Fruit fly (Drosophila melanogaster) whole organism, embryonic: Measurements from ENCODE around the gene CG13124.

Experiments
- Asciz ChIP-seq: fragments of 200-800 bp; sonication (Bioruptor generic); optimal IDR thresholded peaks from 2 replicates; lab custom pipeline; 2017; ENCODE audit warnings: missing biosample characterization, mild to moderate bottlenecking, missing genetic modification characterization, missing genetic modification reagents
- Bdp1 ChIP-seq: fragments of 200-800 bp; sonication (Bioruptor generic); optimal IDR thresholded peaks from 3 replicates; lab custom pipeline; 2016; ENCODE audit warnings: missing biosample characterization, missing genetic modification characterization
- CG10147 ChIP-seq: fragments of 200-800 bp; sonication (Bioruptor generic); optimal IDR thresholded peaks from 2 replicates; lab custom pipeline; 2019; ENCODE audit warnings: missing biosample characterization, mild to moderate bottlenecking, missing genetic modification characterization, moderate library complexity
- CG10209 ChIP-seq: fragments of 200-800 bp; sonication (Bioruptor generic); optimal IDR thresholded peaks from 3 replicates; lab custom pipeline; 2017; ENCODE audit warnings: missing biosample characterization, mild to moderate bottlenecking, missing genetic modification characterization, missing genetic modification reagents
- CG1024 ChIP-seq: fragments of 200-800 bp; sonication (Bioruptor generic); IDR thresholded peaks from 2 replicates; pipeline ENCODE4 v1.3.6; 2022; ENCODE audit warnings: missing biosample characterization, missing genetic modification characterization
- CG10979 ChIP-seq: fragments of 200-800 bp; sonication (Bioruptor generic); optimal IDR thresholded peaks from 2 replicates; lab custom pipeline; 2018; ENCODE audit warnings: missing biosample characterization, mild to moderate bottlenecking, missing genetic modification characterization, moderate library complexity
- CG11398 ChIP-seq: fragments of 200-800 bp; sonication (Bioruptor generic); optimal IDR thresholded peaks from 2 replicates; lab custom pipeline; 2016; ENCODE audit warnings: missing biosample characterization, missing genetic modification characterization
- CG12071 ChIP-seq: fragments of 200-800 bp; sonication (Bioruptor generic); optimal IDR thresholded peaks from 3 replicates; lab custom pipeline; 2018; ENCODE audit warnings: missing biosample characterization, mild to moderate bottlenecking, missing genetic modification characterization
- CG12942 ChIP-seq: fragments of 200-800 bp; sonication (Bioruptor generic); optimal IDR thresholded peaks from 3 replicates; lab custom pipeline; 2016; ENCODE audit warnings: missing biosample characterization, missing genetic modification characterization
- CG13123 ChIP-seq: fragments of 200-800 bp; sonication (Bioruptor generic); optimal IDR thresholded peaks from 2 replicates; lab custom pipeline; 2016; ENCODE audit warnings: missing biosample characterization, missing genetic modification characterization
- CG13287 ChIP-seq: fragments of 200-800 bp; sonication (Bioruptor generic); IDR thresholded peaks from 2 replicates; pipeline ENCODE4 v1.3.6; 2022; ENCODE audit warnings: missing biosample characterization, missing genetic modification characterization; ENCODE audit not compliant: partially characterized antibody
- CG13424 ChIP-seq: fragments of 200-800 bp; sonication (Bioruptor generic); optimal IDR thresholded peaks from 2 replicates; lab custom pipeline; 2019; ENCODE audit warnings: missing biosample characterization, mild to moderate bottlenecking, missing genetic modification characterization, moderate library complexity
- CG15696 ChIP-seq: fragments of 200-800 bp; sonication (Bioruptor generic); optimal IDR thresholded peaks from 2 replicates; lab custom pipeline; 2019; ENCODE audit warnings: missing biosample characterization, mild to moderate bottlenecking, missing genetic modification characterization, moderate library complexity
- CG16815 ChIP-seq: fragments of 200-800 bp; sonication (Bioruptor generic); optimal IDR thresholded peaks from 3 replicates; lab custom pipeline; 2017; ENCODE audit warnings: missing biosample characterization, mild to moderate bottlenecking, missing genetic modification characterization
- CG1832 ChIP-seq: fragments of 200-800 bp; sonication (Bioruptor generic); optimal IDR thresholded peaks from 2 replicates; lab custom pipeline; 2017; ENCODE audit warnings: missing biosample characterization, mild to moderate bottlenecking, missing genetic modification characterization, inconsistent platforms
- CG18476 ChIP-seq: fragments of 200-800 bp; sonication (Bioruptor generic); optimal IDR thresholded peaks from 2 replicates; lab custom pipeline; 2016; ENCODE audit warnings: missing biosample characterization, mild to moderate bottlenecking, missing genetic modification characterization
- CG31365 ChIP-seq: fragments of 200-800 bp; sonication (Bioruptor generic); optimal IDR thresholded peaks from 2 replicates; lab custom pipeline; 2018; ENCODE audit warnings: missing biosample characterization, mild to moderate bottlenecking, missing genetic modification characterization
- CG32772 ChIP-seq: fragments of 200-800 bp; sonication (Bioruptor generic); IDR thresholded peaks from 2 replicates; pipeline ENCODE4 v1.3.6; 2022; ENCODE audit warnings: missing biosample characterization, missing genetic modification characterization
- CG33213 ChIP-seq: fragments of 200-800 bp; sonication (Bioruptor generic); optimal IDR thresholded peaks from 3 replicates; lab custom pipeline; 2016; ENCODE audit warnings: missing biosample characterization, missing genetic modification characterization
- CG3726 ChIP-seq: fragments of 200-800 bp; sonication (Bioruptor generic); IDR thresholded peaks from 3 replicates; pipeline ENCODE4, ENCODE4 v1.3.6; 2022; ENCODE audit warnings: missing biosample characterization, missing genetic modification characterization
- CG6254 ChIP-seq: fragments of 200-800 bp; sonication (Bioruptor generic); optimal IDR thresholded peaks from 3 replicates; lab custom pipeline; 2017; ENCODE audit warnings: mild to moderate bottlenecking, missing biosample characterization, missing genetic modification reagents, missing genetic modification characterization
- CG6765 ChIP-seq: fragments of 200-800 bp; sonication (Bioruptor generic); optimal IDR thresholded peaks from 3 replicates; lab custom pipeline; 2017; ENCODE audit warnings: missing biosample characterization, mild to moderate bottlenecking, missing genetic modification characterization
- CG6854 ChIP-seq: fragments of 200-800 bp; sonication (Bioruptor generic); optimal IDR thresholded peaks from 3 replicates; lab custom pipeline; 2017; ENCODE audit warnings: missing biosample characterization, mild to moderate bottlenecking, missing genetic modification characterization
- CG7556 ChIP-seq: fragments of 200-800 bp; sonication (Bioruptor generic); optimal IDR thresholded peaks from 2 replicates; lab custom pipeline; 2017; ENCODE audit warnings: missing biosample characterization, mild to moderate bottlenecking, missing genetic modification characterization
- CG8359 ChIP-seq: fragments of 200-800 bp; sonication (Bioruptor generic); optimal IDR thresholded peaks from 2 replicates; lab custom pipeline; 2017; ENCODE audit warnings: missing biosample characterization, mild to moderate bottlenecking, missing genetic modification characterization, borderline replicate concordance
- CG9215 ChIP-seq: fragments of 200-800 bp; sonication (Bioruptor generic); IDR thresholded peaks from 2 replicates; pipeline ENCODE4 v1.3.6; 2022; ENCODE audit warnings: missing biosample characterization, missing genetic modification characterization
- Fer2 ChIP-seq: fragments of 200-800 bp; sonication (Bioruptor generic); optimal IDR thresholded peaks from 2 replicates; lab custom pipeline; 2018; ENCODE audit warnings: missing biosample characterization, mild to moderate bottlenecking, missing genetic modification characterization, moderate library complexity
- H15 ChIP-seq: fragments of 200-800 bp; sonication (Bioruptor generic); IDR thresholded peaks from 3 replicates; pipeline ENCODE4 v1.3.6; 2022; ENCODE audit warnings: missing biosample characterization, missing genetic modification characterization
- Hmx ChIP-seq: fragments of 200-800 bp; sonication (Bioruptor generic); optimal IDR thresholded peaks from 2 replicates; lab custom pipeline; 2016; ENCODE audit warnings: missing biosample characterization, missing genetic modification characterization
- MTF-1 ChIP-seq: fragments of 200-800 bp; sonication (Bioruptor generic); optimal IDR thresholded peaks from 2 replicates; lab custom pipeline; 2018; ENCODE audit warnings: missing biosample characterization, mild to moderate bottlenecking, missing genetic modification characterization, borderline replicate concordance
- Max ChIP-seq: fragments of 200-800 bp; sonication (Bioruptor generic); optimal IDR thresholded peaks from 2 replicates; lab custom pipeline; 2016; ENCODE audit warnings: missing biosample characterization, mild to moderate bottlenecking, missing genetic modification characterization
- NK7.1 ChIP-seq: fragments of 200-800 bp; sonication (Bioruptor generic); optimal IDR thresholded peaks from 3 replicates; lab custom pipeline; 2016; ENCODE audit warnings: missing biosample characterization, missing genetic modification characterization
- Nf-YA ChIP-seq: fragments of 200-800 bp; sonication (Bioruptor generic); IDR thresholded peaks from 2 replicates; pipeline ENCODE4 v1.3.6; 2022; ENCODE audit warnings: missing biosample characterization, missing genetic modification characterization
- Poxn ChIP-seq: fragments of 200-800 bp; sonication (Bioruptor generic); IDR thresholded peaks from 2 replicates; pipeline ENCODE4 v1.3.6; 2022; ENCODE audit warnings: missing biosample characterization, missing genetic modification characterization
- Sry-β ChIP-seq: fragments of 200-800 bp; sonication (Bioruptor generic); optimal IDR thresholded peaks from 2 replicates; lab custom pipeline; 2018; ENCODE audit warnings: missing biosample characterization, mild to moderate bottlenecking, missing genetic modification characterization, moderate library complexity
- Xbp1 ChIP-seq: fragments of 200-800 bp; sonication (Bioruptor generic); optimal IDR thresholded peaks from 3 replicates; lab custom pipeline; 2016; ENCODE audit warnings: missing biosample characterization, mild to moderate bottlenecking, missing genetic modification characterization
- bsh ChIP-seq, 2 experiments: fragments of 200-800 bp; sonication (Bioruptor generic); optimal IDR thresholded peaks; 2 replicates each; lab custom pipeline; 2017 to 2018; ENCODE audit warnings: mild to moderate bottlenecking in 2 of 2, missing biosample characterization in 2 of 2, missing genetic modification characterization in 2 of 2, moderate library complexity in 1 of 2
- cas ChIP-seq: fragments of 200-800 bp; sonication (Bioruptor generic); IDR thresholded peaks from 2 replicates; pipeline ENCODE4 v1.3.6; 2022; ENCODE audit warnings: missing biosample characterization, missing genetic modification characterization
- eyg ChIP-seq: fragments of 200-800 bp; sonication (Bioruptor generic); optimal IDR thresholded peaks from 3 replicates; lab custom pipeline; 2016; ENCODE audit warnings: missing biosample characterization, missing genetic modification characterization
- fd102C ChIP-seq: fragments of 200-800 bp; sonication (Bioruptor generic); optimal IDR thresholded peaks from 2 replicates; lab custom pipeline; 2018; ENCODE audit warnings: missing biosample characterization, mild to moderate bottlenecking, missing genetic modification characterization, moderate library complexity
- hb ChIP-seq: fragments of 200-800 bp; sonication (Bioruptor generic); IDR thresholded peaks from 3 replicates; pipeline ENCODE4 v1.3.6; 2022; ENCODE audit warnings: missing biosample characterization, missing genetic modification characterization; ENCODE audit not compliant: partially characterized antibody
- inv ChIP-seq: fragments of 200-800 bp; sonication (Bioruptor generic); IDR thresholded peaks from 2 replicates; pipeline ENCODE4 v1.3.6; 2022; ENCODE audit warnings: missing biosample characterization, missing genetic modification characterization; ENCODE audit not compliant: partially characterized antibody
- lab ChIP-seq: fragments of 200-800 bp; sonication (Bioruptor generic); optimal IDR thresholded peaks from 3 replicates; lab custom pipeline; 2017; ENCODE audit warnings: missing biosample characterization, missing genetic modification characterization, mild to moderate bottlenecking, moderate library complexity, missing genetic modification reagents
- lola ChIP-seq, 3 experiments: fragments of >200 bp in 2 of 3; fragments of 200-800 bp in 1 of 3; sonication (Bioruptor generic) in 1 of 3; optimal IDR thresholded peaks; 2 replicates each; lab custom pipeline; 2017 to 2019; ENCODE audit warnings: missing biosample characterization in 3 of 3, missing genetic modification characterization in 3 of 3, mild to moderate bottlenecking in 1 of 3, moderate library complexity in 1 of 3
- mam ChIP-seq: fragments of 200-800 bp; sonication (Bioruptor generic); optimal IDR thresholded peaks from 3 replicates; lab custom pipeline; 2016; ENCODE audit warnings: missing biosample characterization, missing genetic modification characterization
- sob ChIP-seq: fragments of 200-800 bp; sonication (Bioruptor generic); IDR thresholded peaks from 2 replicates; pipeline ENCODE4 v1.3.6; 2022; ENCODE audit warnings: missing biosample characterization, missing genetic modification characterization
- tio ChIP-seq: fragments of 200-800 bp; sonication (Bioruptor generic); optimal IDR thresholded peaks from 2 replicates; lab custom pipeline; 2017; ENCODE audit warnings: missing biosample characterization, missing genetic modification characterization, inconsistent platforms
- yki ChIP-seq: fragments of >200 bp; optimal IDR thresholded peaks from 3 replicates; lab custom pipeline; 2018
- z ChIP-seq: fragments of 200-800 bp; sonication (Bioruptor generic); IDR thresholded peaks from 3 replicates; pipeline ENCODE4 v1.3.6; 2022; ENCODE audit warnings: missing biosample characterization, missing genetic modification characterization
- zen ChIP-seq: fragments of 200-800 bp; sonication (Bioruptor generic); optimal IDR thresholded peaks from 3 replicates; lab custom pipeline; 2018; ENCODE audit warnings: missing biosample characterization, mild to moderate bottlenecking, missing genetic modification characterization, moderate library complexity

Gene CG13124

DNA sequence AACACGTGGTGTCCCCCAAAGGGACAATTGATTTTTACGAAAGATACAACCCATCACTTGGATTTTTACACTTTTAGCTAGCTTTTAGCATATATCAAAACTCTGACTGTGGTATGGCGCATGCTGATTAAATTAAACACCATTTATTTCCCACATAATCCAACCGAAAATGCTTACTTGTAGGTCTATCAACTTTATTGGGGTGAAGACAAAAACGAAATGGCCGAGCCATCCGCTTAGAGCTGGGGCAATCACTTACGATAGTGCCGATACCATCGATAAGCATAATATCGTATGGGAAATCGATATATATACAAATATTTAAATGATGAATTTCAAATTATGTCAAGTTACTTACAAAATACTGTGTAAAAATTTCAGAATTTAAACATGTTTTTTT is 11.1 kb downstream of the CG13124 start, which contains the start of gene RpS2:
RpS2 (minus strand) TSS at position 257 of the 400 bp plus-strand sequence.
- TF ChIP-seq CG18476 (GFP tag; lab: Kevin White, UChicago) = no peak
- TF ChIP-seq cas (GFP tag; lab: Robert Waterston, UW) = peak; percentile 51; the same call in 1 of the 2 replicates
- TF ChIP-seq Sry-β (GFP tag; lab: Kevin White, UChicago) = peak; percentile 59
- TF ChIP-seq CG6765 (GFP tag; lab: Kevin White, UChicago) = no peak
- no peak for TF ChIP-seq Nf-YA (GFP tag; lab: Robert Waterston, UW)
- no peak for TF ChIP-seq CG8359 (GFP tag; lab: Kevin White, UChicago)
- TF ChIP-seq CG11398 = peak; percentile 21
- no peak for TF ChIP-seq CG16815 (GFP tag; lab: Kevin White, UChicago)
- peak; percentile 8 for TF ChIP-seq CG10209 (GFP tag; lab: Kevin White, UChicago)
- TF ChIP-seq fd102C (GFP tag; lab: Kevin White, UChicago) = peak; percentile 22
- TF ChIP-seq mam = no peak
- peak; percentile 39 for TF ChIP-seq CG33213 (GFP tag; lab: Kevin White, UChicago)
- TF ChIP-seq sob (GFP tag; lab: Robert Waterston, UW) = peak; percentile 65
- TF ChIP-seq Asciz (GFP tag; lab: Kevin White, UChicago) = peak; percentile 11
- TF ChIP-seq MTF-1 (GFP tag; lab: Kevin White, UChicago) = peak; percentile 2
- no peak for TF ChIP-seq CG32772 (GFP tag; lab: Robert Waterston, UW)
- peak; percentile 36 for TF ChIP-seq CG13123 (GFP tag; lab: Kevin White, UChicago)
- no peak for TF ChIP-seq Fer2 (tag; lab: Kevin White, UChicago)
- peak; percentile 68 for TF ChIP-seq lab (GFP tag; lab: Kevin White, UChicago)
- no peak for TF ChIP-seq lola (GFP tag; optimal IDR thresholded peaks at IDR 0.05; lab: Kevin White, UChicago)
- no peak for TF ChIP-seq CG12071 (GFP tag; lab: Kevin White, UChicago)
- peak; percentile 3 for TF ChIP-seq zen (tag; lab: Kevin White, UChicago)
- TF ChIP-seq CG10147 = peak; percentile 5
- no peak for TF ChIP-seq NK7.1 (GFP tag; lab: Kevin White, UChicago)
- TF ChIP-seq CG6854 (GFP tag; lab: Kevin White, UChicago) = peak; percentile 26
- peak; percentile 15 for TF ChIP-seq CG13424 (tag; lab: Kevin White, UChicago)
- TF ChIP-seq CG1832 = no peak
- no peak for TF ChIP-seq yki (lab: Kevin White, UChicago)
- TF ChIP-seq bsh (GFP tag; optimal IDR thresholded peaks at IDR 0.05; lab: Kevin White, UChicago) = peak; percentile 7 to 35
- TF ChIP-seq CG9215 = no peak
- no peak for TF ChIP-seq CG15696 (tag; lab: Kevin White, UChicago)
- peak; percentile 99 for TF ChIP-seq CG13287
- no peak for TF ChIP-seq CG31365 (tag; lab: Kevin White, UChicago)
- no peak for TF ChIP-seq CG7556 (GFP tag; lab: Kevin White, UChicago)
- TF ChIP-seq Poxn (GFP tag; lab: Robert Waterston, UW) = no peak
- TF ChIP-seq H15 = no peak
- TF ChIP-seq Xbp1 = peak; percentile 38
- no peak for TF ChIP-seq CG12942
- no peak for TF ChIP-seq CG1024 (GFP tag; lab: Robert Waterston, UW)
- peak; percentile 38 for TF ChIP-seq CG10979 (tag; lab: Kevin White, UChicago)
- TF ChIP-seq hb (GFP tag; lab: Robert Waterston, UW) = peak; percentile 97
- TF ChIP-seq Max (GFP tag; lab: Kevin White, UChicago) = peak; percentile 42
- TF ChIP-seq inv (GFP tag; lab: Robert Waterston, UW) = peak; percentile 99
- no peak for TF ChIP-seq Hmx
- TF ChIP-seq Bdp1 (GFP tag; lab: Kevin White, UChicago) = no peak
- no peak for TF ChIP-seq CG6254
- no peak for TF ChIP-seq tio (GFP tag; lab: Kevin White, UChicago)
- no peak for TF ChIP-seq z (GFP tag; lab: Robert Waterston, UW)
- TF ChIP-seq CG3726 (GFP tag; lab: Robert Waterston, UW) = no peak
- TF ChIP-seq eyg (GFP tag; lab: Kevin White, UChicago) = no peak
